Fruit fly (Drosophila melanogaster): ENCODE data around the gene CG4213.

Gene CG4213

DNA sequence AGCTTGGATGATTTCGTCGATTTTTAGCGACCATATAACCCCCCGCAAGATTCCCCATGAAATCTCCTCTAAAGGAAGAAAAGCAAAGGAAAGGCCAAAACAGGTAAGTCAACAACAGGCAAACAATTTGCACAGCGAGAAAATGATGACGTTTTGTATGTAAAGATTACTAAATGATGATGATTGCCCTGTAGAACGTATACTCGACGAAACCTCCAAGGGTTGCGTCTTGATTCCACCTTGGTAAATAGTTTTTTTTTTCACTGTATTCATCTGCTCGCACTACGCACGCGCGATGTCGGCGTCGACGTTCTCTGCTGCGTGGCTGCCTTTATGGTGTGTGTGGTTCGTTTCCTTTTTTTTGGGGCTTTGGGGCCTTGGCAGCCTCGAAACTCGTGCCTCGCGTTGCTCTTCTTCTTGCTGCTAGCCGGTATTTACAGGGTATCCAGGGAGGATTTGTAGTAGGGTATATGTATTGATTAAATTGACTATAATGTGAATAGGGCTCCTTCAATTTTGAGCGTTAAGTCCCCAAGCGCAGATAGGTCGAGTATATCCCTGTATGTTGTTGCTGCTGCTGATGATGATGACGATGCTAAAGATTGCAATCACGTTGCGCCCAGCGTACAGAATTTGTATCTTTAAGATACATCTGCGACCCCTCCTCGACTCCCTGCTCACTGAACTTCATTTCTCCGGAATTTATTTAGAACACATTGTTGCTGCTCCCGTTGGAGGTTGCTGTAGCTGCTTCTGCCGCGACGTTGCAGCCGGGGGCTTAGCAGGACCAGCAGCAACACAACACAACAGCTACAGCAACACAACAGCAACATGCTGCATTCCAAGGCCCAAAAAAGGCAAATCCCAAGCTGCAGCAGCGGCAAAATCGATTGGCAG lies 25.6 kb upstream of the CG4213 start (continued):
- TF ChIP-seq CG14667 (GFP tag; IDR thresholded peaks at IDR 0.05) (no peak), CG18011 (GFP tag; optimal IDR thresholded peaks at IDR 0.05) (no peak), sr (GFP tag; IDR thresholded peaks at IDR 0.05) (no peak), CG6854 (GFP tag; optimal IDR thresholded peaks at IDR 0.05) (no peak), mld (GFP tag; IDR thresholded peaks at IDR 0.05; ENCODE audit: partially characterized antibody) (no peak), Sin3A (optimal IDR thresholded peaks at IDR 0.05) (no peak), CHES-1-like (GFP tag; optimal IDR thresholded peaks at IDR 0.05) (peak; percentile 27), kah (GFP tag; optimal IDR thresholded peaks at IDR 0.05) (no peak), CG10979 (tag; optimal IDR thresholded peaks at IDR 0.05) (peak; percentile 47), sna (GFP tag; IDR thresholded peaks at IDR 0.05; ENCODE audit: partially characterized antibody) (no peak), D19B (GFP tag; optimal IDR thresholded peaks at IDR 0.05) (no peak), Dip3 (GFP tag; optimal IDR thresholded peaks at IDR 0.05) (no peak), CG2712 (tag; optimal IDR thresholded peaks at IDR 0.05) (peak; percentile 6), MTF-1 (GFP tag; optimal IDR thresholded peaks at IDR 0.05; ENCODE audit: borderline replicate concordance) (no peak), Fer3 (tag; optimal IDR thresholded peaks at IDR 0.05) (no peak), run (tag; optimal IDR thresholded peaks at IDR 0.05) (no peak), Chrac-16 (GFP tag; optimal IDR thresholded peaks at IDR 0.05) (peak; percentile 22), dan (GFP tag; IDR thresholded peaks at IDR 0.05) (no peak), Neu2 (GFP tag; optimal IDR thresholded peaks at IDR 0.05; ENCODE audit: borderline replicate concordance) (no peak), dm (GFP tag; optimal IDR thresholded peaks at IDR 0.05) (no peak), inv (GFP tag; IDR thresholded peaks at IDR 0.05; ENCODE audit: partially characterized antibody) (no peak), CG13624 (GFP tag; optimal IDR thresholded peaks at IDR 0.05) (no peak), CG31441 (GFP tag; IDR thresholded peaks at IDR 0.05) (no peak), CG9932 (GFP tag; IDR thresholded peaks at IDR 0.05) (no peak), CG17802 (tag; optimal IDR thresholded peaks at IDR 0.05) (no peak), vvl (GFP tag; IDR thresholded peaks at IDR 0.05) (peak; percentile 35; the same call in 1 of the 2 replicates), fd96Cb (tag; optimal IDR thresholded peaks at IDR 0.05) (no peak), CG14860 (GFP tag; IDR thresholded peaks at IDR 0.05; ENCODE audit: partially characterized antibody) (no peak), CG30431 (GFP tag; optimal IDR thresholded peaks at IDR 0.05) (peak; percentile 18), CG12769 (tag; optimal IDR thresholded peaks at IDR 0.05) (no peak), PHDP (tag; optimal IDR thresholded peaks at IDR 0.05) (no peak), crp (GFP tag; optimal IDR thresholded peaks at IDR 0.05) (no peak), twi (tag; optimal IDR thresholded peaks at IDR 0.05) (no peak), kni (GFP tag; optimal IDR thresholded peaks at IDR 0.05) (no peak), CG16815 (GFP tag; optimal IDR thresholded peaks at IDR 0.05) (peak; percentile 16), unpg (GFP tag; optimal IDR thresholded peaks at IDR 0.05) (no peak), emc (GFP tag; optimal IDR thresholded peaks at IDR 0.05) (no peak), CG1792 (GFP tag; optimal IDR thresholded peaks at IDR 0.05) (no peak), ci (GFP tag; IDR thresholded peaks at IDR 0.05) (peak; percentile 66; the same call in 1 of the 3 replicates), bab2 (GFP tag; optimal IDR thresholded peaks at IDR 0.05) (no peak), CG17385 (GFP tag; optimal IDR thresholded peaks at IDR 0.05) (peak; percentile 5), pho (GFP tag; optimal IDR thresholded peaks at IDR 0.05) (no peak), CG32767 (GFP tag; IDR thresholded peaks at IDR 0.05) (no peak), Eip74EF (GFP tag; optimal IDR thresholded peaks at IDR 0.05) (no peak), CG5180 (GFP tag; optimal IDR thresholded peaks at IDR 0.05) (no peak), CG7357 (GFP tag; IDR thresholded peaks at IDR 0.05) (no peak), CG10147 (GFP tag; optimal IDR thresholded peaks at IDR 0.05) (no peak), stc (GFP tag; IDR thresholded peaks at IDR 0.05) (no peak)

All from whole organism, embryonic.